Worm (Caenorhabditis elegans) whole organism, young adult: ENCODE data around the gene ZK470.4.

Source experiments
- D2030.7 ChIP-seq: fragments of 200-800 bp; sonication (Bioruptor generic); IDR thresholded peaks from 2 replicates; pipeline ENCODE4 v1.3.6; 2022; ENCODE audit warnings: missing genetic modification reagents, missing genetic modification characterization, missing compliant biosample characterization
- F22D6.2 ChIP-seq: sonication (generic microtip); optimal IDR thresholded peaks from 2 replicates; lab custom pipeline; 2016; ENCODE audit warnings: mild to moderate bottlenecking, missing genetic modification characterization, missing compliant biosample characterization
- F39B2.1 ChIP-seq: fragments of 200-800 bp; sonication (Bioruptor generic); IDR thresholded peaks from 2 replicates; pipeline ENCODE4 v1.3.6; 2022; ENCODE audit warnings: missing genetic modification reagents, missing genetic modification characterization, missing compliant biosample characterization
- F49E8.2 ChIP-seq: sonication (generic microtip); optimal IDR thresholded peaks from 3 replicates; lab custom pipeline; 2017; ENCODE audit warnings: missing genetic modification characterization, mild to moderate bottlenecking, missing compliant biosample characterization, antibody characterized with exemption, moderate library complexity; ENCODE audit not compliant: insufficient read depth
- F57C9.4 ChIP-seq: sonication (generic microtip); optimal IDR thresholded peaks from 2 replicates; lab custom pipeline; 2017; ENCODE audit warnings: mild to moderate bottlenecking, missing genetic modification characterization, missing compliant biosample characterization
- K11D2.4 ChIP-seq: fragments of 200-800 bp; sonication (Bioruptor generic); IDR thresholded peaks from 2 replicates; pipeline ENCODE4 v1.3.6; 2022; ENCODE audit warnings: missing genetic modification reagents, missing genetic modification characterization, missing compliant biosample characterization
- K12H6.12 ChIP-seq: fragments of 200-800 bp; sonication (Bioruptor generic); optimal IDR thresholded peaks from 2 replicates; lab custom pipeline; 2018; ENCODE audit warnings: mild to moderate bottlenecking, missing genetic modification characterization, missing compliant biosample characterization
- T07F8.4 ChIP-seq: sonication (generic microtip); optimal IDR thresholded peaks from 2 replicates; lab custom pipeline; 2016; ENCODE audit warnings: mild to moderate bottlenecking, missing genetic modification characterization, moderate library complexity, missing compliant biosample characterization
- Y56A3A.18 ChIP-seq: fragments of 200-800 bp; sonication (Bioruptor generic); IDR thresholded peaks from 2 replicates; pipeline ENCODE4 v1.3.6; 2022; ENCODE audit warnings: missing genetic modification reagents, missing genetic modification characterization, missing compliant biosample characterization
- akir-1 ChIP-seq: fragments of 200-800 bp; sonication (Bioruptor generic); optimal IDR thresholded peaks from 2 replicates; lab custom pipeline; 2018; ENCODE audit warnings: mild to moderate bottlenecking, missing genetic modification characterization, moderate library complexity, missing compliant biosample characterization
- aptf-3 ChIP-seq: fragments of 200-800 bp; sonication (Bioruptor generic); IDR thresholded peaks from 2 replicates; pipeline ENCODE4 v1.3.6; 2022; ENCODE audit warnings: missing genetic modification characterization, missing compliant biosample characterization
- attf-6 ChIP-seq: fragments of 200-800 bp; sonication (Bioruptor generic); IDR thresholded peaks from 2 replicates; pipeline ENCODE4 v1.3.6; 2022; ENCODE audit warnings: missing genetic modification reagents, missing genetic modification characterization, missing compliant biosample characterization
- ccch-3 ChIP-seq: fragments of 200-800 bp; sonication (Bioruptor generic); optimal IDR thresholded peaks from 2 replicates; lab custom pipeline; 2018; ENCODE audit warnings: mild to moderate bottlenecking, missing genetic modification characterization, missing compliant biosample characterization
- cebp-1 ChIP-seq, 2 experiments: fragments of 200-800 bp in 1 of 2; sonication (Bioruptor generic) in 1 of 2; sonication (generic microtip) in 1 of 2; IDR thresholded peaks in 1 of 2; optimal IDR thresholded peaks in 1 of 2; 2 replicates each; pipeline versions ENCODE4 v1.3.6 to Lab custom; 2017 to 2022; ENCODE audit warnings: missing compliant biosample characterization in 2 of 2, missing genetic modification characterization in 2 of 2, mild to moderate bottlenecking in 1 of 2, missing genetic modification reagents in 1 of 2, moderate library complexity in 1 of 2
- cebp-2 ChIP-seq: fragments of 200-800 bp; sonication (Bioruptor generic); IDR thresholded peaks from 2 replicates; pipeline ENCODE4 v1.3.6; 2022; ENCODE audit warnings: missing genetic modification characterization, missing compliant biosample characterization
- ceh-27 ChIP-seq: fragments of 200-800 bp; sonication (Bioruptor generic); optimal IDR thresholded peaks from 2 replicates; lab custom pipeline; 2018; ENCODE audit warnings: mild to moderate bottlenecking, missing genetic modification characterization, moderate library complexity, missing compliant biosample characterization
- ceh-40 ChIP-seq: fragments of 200-800 bp; sonication (Bioruptor generic); IDR thresholded peaks from 2 replicates; pipeline ENCODE4 v1.3.6; 2022; ENCODE audit warnings: missing genetic modification characterization, missing compliant biosample characterization
- egl-18 ChIP-seq: fragments of 200-800 bp; sonication (Bioruptor generic); IDR thresholded peaks from 2 replicates; pipeline ENCODE4 v1.3.6; 2022; ENCODE audit warnings: missing genetic modification reagents, missing genetic modification characterization, missing compliant biosample characterization
- fkh-3 ChIP-seq: sonication (generic microtip); optimal IDR thresholded peaks from 2 replicates; lab custom pipeline; 2016; ENCODE audit warnings: mild to moderate bottlenecking, missing genetic modification characterization, missing compliant biosample characterization
- hmg-1.2 ChIP-seq: fragments of 200-800 bp; sonication (Bioruptor generic); IDR thresholded peaks from 2 replicates; pipeline ENCODE4 v1.3.6; 2022; ENCODE audit warnings: missing genetic modification reagents, missing genetic modification characterization, missing compliant biosample characterization
- hmg-20 ChIP-seq: fragments of 200-800 bp; sonication (Bioruptor generic); IDR thresholded peaks from 2 replicates; pipeline ENCODE4 v1.3.6; 2022; ENCODE audit warnings: missing genetic modification reagents, missing genetic modification characterization, missing compliant biosample characterization
- lir-1 ChIP-seq: fragments of 200-800 bp; sonication (Bioruptor generic); conservative IDR thresholded peaks from 2 replicates; pipeline ENCODE4 v1.3.6; 2022; ENCODE audit warnings: missing genetic modification reagents, missing genetic modification characterization, missing compliant biosample characterization
- madf-6 ChIP-seq: fragments of 200-800 bp; sonication (Bioruptor generic); IDR thresholded peaks from 2 replicates; pipeline ENCODE4 v1.3.6; 2022; ENCODE audit warnings: missing genetic modification reagents, missing genetic modification characterization, missing compliant biosample characterization
- mcd-1 ChIP-seq: fragments of 200-800 bp; sonication (Bioruptor generic); IDR thresholded peaks from 2 replicates; pipeline ENCODE4 v1.3.6; 2022; ENCODE audit warnings: missing genetic modification reagents, missing genetic modification characterization, missing compliant biosample characterization
- mes-4 ChIP-seq: sonication (generic microtip); optimal IDR thresholded peaks from 2 replicates; lab custom pipeline; 2016; ENCODE audit warnings: missing genotype, missing genetic modification characterization, missing compliant biosample characterization
- mxl-1 ChIP-seq: sonication (generic microtip); optimal IDR thresholded peaks from 2 replicates; lab custom pipeline; 2016; ENCODE audit warnings: missing genetic modification characterization, missing compliant biosample characterization
- nhr-80 ChIP-seq: sonication (generic microtip); optimal IDR thresholded peaks from 2 replicates; lab custom pipeline; 2016; ENCODE audit warnings: missing genetic modification characterization, missing compliant biosample characterization
- rpc-1 ChIP-seq, 2 experiments: fragments of 150-350 bp in 1 of 2; sonication (generic microtip) in 1 of 2; optimal IDR thresholded peaks; 2 replicates each; lab custom pipeline; 2014 to 2018; ENCODE audit warnings: missing biosample characterization in 1 of 2, missing genetic modification characterization in 1 of 2, missing genetic modification reagents in 1 of 2, missing genotype in 1 of 2
- snpc-1.1 ChIP-seq: sonication (generic microtip); optimal IDR thresholded peaks from 2 replicates; lab custom pipeline; 2017; ENCODE audit warnings: missing genetic modification characterization, mild to moderate bottlenecking, missing compliant biosample characterization, antibody characterized with exemption, moderate library complexity, missing genotype, missing genetic modification reagents; ENCODE audit not compliant: insufficient read depth
- tbp1 ChIP-seq: fragments of 200-800 bp; sonication (Bioruptor generic); optimal IDR thresholded peaks from 2 replicates; lab custom pipeline; 2018; ENCODE audit warnings: mild to moderate bottlenecking, missing genetic modification characterization, missing compliant biosample characterization
- xnd-1 ChIP-seq: sonication (generic microtip); optimal IDR thresholded peaks from 2 replicates; lab custom pipeline; 2016; ENCODE audit warnings: missing genotype, missing genetic modification reagents, missing genetic modification characterization, missing compliant biosample characterization
- ztf-18 ChIP-seq: sonication (generic microtip); optimal IDR thresholded peaks from 2 replicates; lab custom pipeline; 2016; ENCODE audit warnings: missing genotype, mild to moderate bottlenecking, missing genetic modification characterization, missing compliant biosample characterization

The ZK470.4 gene

ce11 chrX:4186656-4187055 lies 47.1 kb upstream of the ZK470.4 start, which contains the start of gene mrp-6:
Gene mrp-6, minus strand, starts transcription at chrX:4186756.
- TF ChIP-seq ccch-3 (GFP tag; lab: Kevin White, UChicago) (no peak), F39B2.1 (GFP tag; lab: Robert Waterston, UW) (no peak), D2030.7 (GFP tag; lab: Robert Waterston, UW) (no peak)

- TF ChIP-seq rpc-1 (optimal IDR thresholded peaks at IDR 0.05; lab: Kevin White, UChicago) (no peak), rpc-1 (tag; optimal IDR thresholded peaks at IDR 0.05; lab: Kevin White, UChicago) (no peak), mxl-1 (tag; lab: Kevin White, UChicago) (no peak), ceh-27 (GFP tag; lab: Kevin White, UChicago) (no peak), xnd-1 (tag; lab: Kevin White, UChicago) (no peak), K11D2.4 (GFP tag; lab: Robert Waterston, UW) (no peak), F49E8.2 (tag; lab: Kevin White, UChicago) (no peak), fkh-3 (tag; lab: Kevin White, UChicago) (no peak), Y56A3A.18 (no peak), snpc-1.1 (tag; lab: Kevin White, UChicago) (no peak), cebp-2 (GFP tag; lab: Robert Waterston, UW) (no peak), ztf-18 (tag; lab: Kevin White, UChicago) (no peak), hmg-1.2 (GFP tag; lab: Robert Waterston, UW) (no peak), F22D6.2 (tag; lab: Kevin White, UChicago) (no peak), F57C9.4 (tag; lab: Kevin White, UChicago) (no peak), hmg-20 (GFP tag; lab: Robert Waterston, UW) (no peak), nhr-80 (tag; lab: Kevin White, UChicago) (no peak)
Observed at ce11 chrX:4177394-4177793, 37.8 kb upstream of the ZK470.4 start, which contains the start of gene ZK470.6. Gene ZK470.6, minus strand, starts transcription at chrX:4177494.

- TF ChIP-seq madf-6 (no peak), T07F8.4 (no peak), tbp1 (GFP tag; lab: Kevin White, UChicago) (no peak), attf-6 (GFP tag; lab: Robert Waterston, UW) (no peak), lir-1 (GFP tag; lab: Robert Waterston, UW) (no peak), K12H6.12 (tag; lab: Kevin White, UChicago) (no peak), mes-4 (tag; lab: Kevin White, UChicago) (no peak)
- TF ChIP-seq, all 124 proteins: peak for 0
Observed at ce11 chrX:4167150-4167549, 27.6 kb upstream of the ZK470.4 start, which contains the start of gene ZK470.14. Gene ZK470.14, plus strand, starts transcription at chrX:4167450.

- TF ChIP-seq tbp1 (GFP tag; lab: Kevin White, UChicago), result no peak
- TF ChIP-seq akir-1 (GFP tag; lab: Kevin White, UChicago), result no peak
- no peak for TF ChIP-seq madf-6
- TF ChIP-seq aptf-3 (GFP tag; lab: Robert Waterston, UW), result no peak
- no peak for TF ChIP-seq egl-18 (GFP tag; lab: Robert Waterston, UW)
- no peak for TF ChIP-seq mcd-1 (GFP tag; lab: Robert Waterston, UW)
- no peak for TF ChIP-seq Y56A3A.18
- no peak for TF ChIP-seq hmg-20 (GFP tag; lab: Robert Waterston, UW)
- no peak for TF ChIP-seq ceh-40 (GFP tag; lab: Robert Waterston, UW)
- TF ChIP-seq cebp-1 (GFP tag; IDR thresholded peaks at IDR 0.05; lab: Robert Waterston, UW), result no peak
- TF ChIP-seq cebp-1 (tag; optimal IDR thresholded peaks at IDR 0.05; lab: Kevin White, UChicago), result no peak
- no peak for TF ChIP-seq ccch-3 (GFP tag; lab: Kevin White, UChicago)
Observed at ce11 chrX:4163391-4163790, 23.8 kb upstream of the ZK470.4 start, which contains the start of gene ZK470.1. Gene ZK470.1, plus strand, starts transcription at chrX:4163691.
